Worm (Caenorhabditis elegans) whole organism, L2 larva: ENCODE results near the gene sbds-1.
A peak's percentile ranks its signal among the peaks of the same experiment; 100 is the strongest.

Experiments
- C34F6.9 ChIP-seq: fragments of 150-350 bp; optimal IDR thresholded peaks from 2 replicates; lab custom pipeline; 2014; ENCODE audit warnings: missing biosample characterization, missing genetic modification characterization
- F13H6.1 ChIP-seq: sonication (generic microtip); optimal IDR thresholded peaks from 2 replicates; lab custom pipeline; 2016; ENCODE audit warnings: missing genetic modification characterization, missing compliant biosample characterization
- R02D3.7 ChIP-seq: fragments of 150-350 bp; optimal IDR thresholded peaks from 2 replicates; lab custom pipeline; 2014; ENCODE audit warnings: missing biosample characterization, missing genetic modification characterization
- Y55F3AM.14 ChIP-seq: fragments of 200-800 bp; sonication (Bioruptor generic); optimal IDR thresholded peaks from 2 replicates; lab custom pipeline; 2018; ENCODE audit warnings: mild to moderate bottlenecking, missing genetic modification characterization, missing compliant biosample characterization
- ZK546.5 ChIP-seq: sonication (generic microtip); optimal IDR thresholded peaks from 2 replicates; lab custom pipeline; 2017; ENCODE audit warnings: missing biosample characterization, missing genetic modification characterization
- blmp-1 ChIP-seq: sonication (generic microtip); optimal IDR thresholded peaks from 2 replicates; lab custom pipeline; 2017; ENCODE audit warnings: missing genetic modification characterization, mild to moderate bottlenecking, missing compliant biosample characterization, antibody characterized with exemption, moderate library complexity; ENCODE audit not compliant: insufficient read depth
- ceh-16 ChIP-seq: fragments of 150-350 bp; optimal IDR thresholded peaks from 2 replicates; lab custom pipeline; 2014; ENCODE audit warnings: missing biosample characterization, missing genetic modification characterization
- ceh-82 ChIP-seq: fragments of 150-350 bp; optimal IDR thresholded peaks from 2 replicates; lab custom pipeline; 2014; ENCODE audit warnings: missing biosample characterization, missing genetic modification characterization
- crh-2 ChIP-seq: sonication (generic microtip); optimal IDR thresholded peaks from 2 replicates; lab custom pipeline; 2017; ENCODE audit warnings: missing biosample characterization, missing genetic modification characterization
- dmd-4 ChIP-seq: sonication (generic microtip); optimal IDR thresholded peaks from 2 replicates; lab custom pipeline; 2017; ENCODE audit warnings: missing biosample characterization, missing genetic modification characterization
- elt-1 ChIP-seq: fragments of 150-350 bp; optimal IDR thresholded peaks from 2 replicates; lab custom pipeline; 2014; ENCODE audit warnings: missing biosample characterization, missing genetic modification characterization
- elt-3 ChIP-seq: sonication (generic microtip); optimal IDR thresholded peaks from 2 replicates; lab custom pipeline; 2017; ENCODE audit warnings: missing biosample characterization, missing genetic modification characterization
- fos-1 ChIP-seq: fragments of 150-350 bp; optimal IDR thresholded peaks from 2 replicates; lab custom pipeline; 2014; ENCODE audit warnings: missing biosample characterization, missing genetic modification characterization
- lin-11 ChIP-seq: fragments of 150-350 bp; sonication (generic microtip); optimal IDR thresholded peaks from 2 replicates; lab custom pipeline; 2014; ENCODE audit warnings: missing biosample characterization, missing genetic modification characterization, inconsistent platforms, mixed read lengths
- lin-13 ChIP-seq: fragments of 150-350 bp; optimal IDR thresholded peaks from 2 replicates; lab custom pipeline; 2014; ENCODE audit warnings: missing biosample characterization, missing genetic modification reagents, missing genetic modification characterization
- lin-39 ChIP-seq: fragments of 150-350 bp; optimal IDR thresholded peaks from 2 replicates; lab custom pipeline; 2014; ENCODE audit warnings: missing biosample characterization, missing genetic modification reagents, missing genetic modification characterization
- lsy-2 ChIP-seq, 2 experiments: fragments of 150-350 bp in 1 of 2; sonication (generic microtip) in 1 of 2; optimal IDR thresholded peaks; 2 replicates each; lab custom pipeline; 2014 to 2017; ENCODE audit warnings: missing biosample characterization in 2 of 2, missing genetic modification characterization in 2 of 2
- mbf-1 ChIP-seq: sonication (generic microtip); optimal IDR thresholded peaks from 2 replicates; lab custom pipeline; 2017; ENCODE audit warnings: missing biosample characterization, missing genetic modification characterization
- nhr-129 ChIP-seq: fragments of 150-350 bp; optimal IDR thresholded peaks from 2 replicates; lab custom pipeline; 2014; ENCODE audit warnings: missing biosample characterization, missing genetic modification characterization
- nhr-23 ChIP-seq: fragments of 150-350 bp; optimal IDR thresholded peaks from 2 replicates; lab custom pipeline; 2014; ENCODE audit warnings: missing biosample characterization, missing genetic modification reagents, missing genetic modification characterization
- nhr-25 ChIP-seq: fragments of 150-350 bp; sonication (generic microtip); optimal IDR thresholded peaks from 3 replicates; lab custom pipeline; 2014; ENCODE audit warnings: missing biosample characterization, missing genetic modification characterization
- peb-1 ChIP-seq: fragments of 150-350 bp; optimal IDR thresholded peaks from 2 replicates; lab custom pipeline; 2014; ENCODE audit warnings: missing biosample characterization, missing genetic modification characterization
- sem-4 ChIP-seq: fragments of 150-350 bp; optimal IDR thresholded peaks from 2 replicates; lab custom pipeline; 2014; ENCODE audit warnings: missing biosample characterization, missing genetic modification reagents, missing genetic modification characterization
- skn-1 ChIP-seq: sonication (generic microtip); optimal IDR thresholded peaks from 2 replicates; lab custom pipeline; 2017; ENCODE audit warnings: missing biosample characterization, missing genetic modification characterization
- sma-3 ChIP-seq: sonication (generic microtip); optimal IDR thresholded peaks from 2 replicates; lab custom pipeline; 2016; ENCODE audit warnings: missing genetic modification reagents, missing genetic modification characterization, missing compliant biosample characterization
- sma-9 ChIP-seq, 2 experiments: fragments of 150-350 bp in 1 of 2; sonication (generic microtip) in 1 of 2; optimal IDR thresholded peaks; 2 replicates each; lab custom pipeline; 2014 to 2016; ENCODE audit warnings: missing genetic modification characterization in 2 of 2, mild to moderate bottlenecking in 1 of 2, missing biosample characterization in 1 of 2, missing compliant biosample characterization in 1 of 2, missing genetic modification reagents in 1 of 2, moderate library complexity in 1 of 2
- snpc-4 ChIP-seq: fragments of 150-350 bp; optimal IDR thresholded peaks from 2 replicates; lab custom pipeline; 2014; ENCODE audit warnings: missing biosample characterization, missing genetic modification characterization
- unc-55 ChIP-seq: fragments of 150-350 bp; sonication (generic microtip); optimal IDR thresholded peaks from 3 replicates; lab custom pipeline; 2014; ENCODE audit warnings: missing biosample characterization, missing genetic modification reagents, missing genetic modification characterization
- unc-62 ChIP-seq: fragments of 150-350 bp; optimal IDR thresholded peaks from 2 replicates; lab custom pipeline; 2014; ENCODE audit warnings: missing biosample characterization, missing genetic modification reagents, missing genetic modification characterization
- ztf-1 ChIP-seq: fragments of 200-800 bp; sonication (Bioruptor generic); conservative IDR thresholded peaks from 2 replicates; pipeline ENCODE4 v1.3.6; 2022; ENCODE audit warnings: missing genetic modification characterization, missing compliant biosample characterization
- ztf-11 ChIP-seq: sonication (generic microtip); optimal IDR thresholded peaks from 2 replicates; lab custom pipeline; 2017; ENCODE audit warnings: missing biosample characterization, missing genetic modification characterization
- ztf-4 ChIP-seq: fragments of 150-350 bp; optimal IDR thresholded peaks from 2 replicates; lab custom pipeline; 2014; ENCODE audit warnings: missing biosample characterization, missing genetic modification characterization

sbds-1 gene

ce11 chrIII:657241-657640 lies 19.0 kb upstream of the sbds-1 start:
- TF ChIP-seq dmd-4 (tag; lab: Kevin White, UChicago) = no peak
- peak; percentile 24 for TF ChIP-seq blmp-1 (tag; lab: Kevin White, UChicago)
- peak; percentile 52 for TF ChIP-seq nhr-25 (tag; lab: Kevin White, UChicago)
- peak; percentile 1 for TF ChIP-seq sem-4
- TF ChIP-seq Y55F3AM.14 (GFP tag; lab: Kevin White, UChicago) = no peak

ce11 chrIII:656660-657059 lies 18.4 kb upstream of the sbds-1 start:
- TF ChIP-seq fos-1 (tag; lab: Kevin White, UChicago) (no peak), peb-1 (tag; lab: Kevin White, UChicago) (no peak), nhr-25 (tag; lab: Kevin White, UChicago) (peak; percentile 33), nhr-23 (tag; lab: Kevin White, UChicago) (no peak), lin-39 (no peak), C34F6.9 (tag; lab: Kevin White, UChicago) (no peak), skn-1 (tag; lab: Kevin White, UChicago) (no peak), ztf-11 (tag; lab: Kevin White, UChicago) (no peak), mbf-1 (tag; lab: Kevin White, UChicago) (no peak)

- peak; percentile 26 for TF ChIP-seq nhr-25 (tag; lab: Kevin White, UChicago)
- TF ChIP-seq ZK546.5 (tag; lab: Kevin White, UChicago) = no peak
- TF ChIP-seq, all 48 proteins: peak for 1
Measured at ce11 chrIII:654365-654764, 16.1 kb upstream of the sbds-1 start.

ce11 chrIII:651587-651986 lies 13.4 kb upstream of the sbds-1 start:
- TF ChIP-seq C34F6.9 (tag; lab: Kevin White, UChicago) = no peak
- peak; percentile 8 for TF ChIP-seq sma-9 (GFP tag; optimal IDR thresholded peaks at IDR 0.05; lab: Kevin White, UChicago)
- TF ChIP-seq sma-9 (tag; optimal IDR thresholded peaks at IDR 0.05; lab: Kevin White, UChicago) = no peak
- TF ChIP-seq ztf-1 (GFP tag; lab: Robert Waterston, UW) = no peak
- peak; percentile 97 for TF ChIP-seq fos-1 (tag; lab: Kevin White, UChicago)
- TF ChIP-seq peb-1 (tag; lab: Kevin White, UChicago) = no peak
- peak; percentile 81 for TF ChIP-seq crh-2
- TF ChIP-seq ceh-16 = peak; percentile 8
- no peak for TF ChIP-seq mbf-1 (tag; lab: Kevin White, UChicago)
- TF ChIP-seq R02D3.7 (tag; lab: Kevin White, UChicago) = no peak
- TF ChIP-seq unc-62 (GFP tag; lab: Kevin White, UChicago) = no peak

- no peak for TF ChIP-seq ceh-82 (tag; lab: Kevin White, UChicago)
- no peak for TF ChIP-seq unc-55
- TF ChIP-seq ztf-4 (tag; lab: Kevin White, UChicago) = no peak
- TF ChIP-seq blmp-1 (tag; lab: Kevin White, UChicago) = peak; percentile 24
- no peak for TF ChIP-seq nhr-129
- peak; percentile 65 for TF ChIP-seq sma-3 (GFP tag; lab: Kevin White, UChicago)
- no peak for TF ChIP-seq lin-11 (tag; lab: Kevin White, UChicago)
- TF ChIP-seq unc-62 (GFP tag; lab: Kevin White, UChicago) = no peak
- TF ChIP-seq Y55F3AM.14 (GFP tag; lab: Kevin White, UChicago) = no peak
- TF ChIP-seq nhr-25 (tag; lab: Kevin White, UChicago) = peak; percentile 33
- TF ChIP-seq lin-13 (GFP tag; lab: Kevin White, UChicago) = no peak
- no peak for TF ChIP-seq elt-3
Measured at ce11 chrIII:650539-650938, 12.3 kb upstream of the sbds-1 start.

- TF ChIP-seq ceh-82 (tag; lab: Kevin White, UChicago) = no peak
- no peak for TF ChIP-seq lin-39
- TF ChIP-seq, all 48 proteins: peak for 0
Measured at ce11 chrIII:649935-650334, 11.7 kb upstream of the sbds-1 start.

ce11 chrIII:647248-647647 lies 9.0 kb upstream of the sbds-1 start:
- TF ChIP-seq lsy-2 (tag; optimal IDR thresholded peaks at IDR 0.05; lab: Kevin White, UChicago) (peak in 1 of 2 experiments; percentile 7), crh-2 (peak; percentile 79), mbf-1 (tag; lab: Kevin White, UChicago) (no peak), snpc-4 (tag; lab: Kevin White, UChicago) (no peak), fos-1 (tag; lab: Kevin White, UChicago) (peak; percentile 33), elt-1 (tag; lab: Kevin White, UChicago) (no peak), C34F6.9 (tag; lab: Kevin White, UChicago) (peak; percentile 61), nhr-25 (tag; lab: Kevin White, UChicago) (peak; percentile 15), F13H6.1 (tag; lab: Kevin White, UChicago) (peak; percentile 1), lin-39 (no peak)
